Fruit fly (Drosophila melanogaster): ENCODE data around the gene Ir62a.

Ir62a gene

DNA sequence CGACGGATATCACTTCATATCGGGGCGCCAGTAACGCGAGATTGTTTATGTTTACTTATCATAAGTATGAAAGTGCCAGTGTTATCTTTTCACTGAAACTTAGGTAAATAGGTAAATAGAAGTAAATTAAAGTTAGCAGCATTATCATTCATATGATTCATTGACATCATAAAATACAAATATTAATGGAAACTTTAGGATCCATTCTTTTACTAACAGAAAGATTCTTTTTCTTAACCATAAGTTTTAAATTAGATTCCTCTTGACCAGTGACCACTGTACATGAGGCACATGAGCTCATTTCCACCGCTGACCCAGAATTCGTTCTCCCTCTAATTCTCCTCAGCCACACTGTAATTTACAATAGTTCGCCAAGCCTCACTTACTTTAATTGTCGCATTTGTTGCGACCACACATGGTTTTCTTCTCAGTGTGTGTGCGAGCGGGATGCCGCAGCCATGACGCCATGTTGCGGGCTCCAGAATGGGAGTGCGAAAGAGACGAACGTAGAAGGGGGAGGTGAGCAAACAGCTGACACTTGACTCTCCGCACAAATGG lies 47.4 kb upstream of the Ir62a start (continued):
- TF ChIP-seq Kr (GFP tag; optimal IDR thresholded peaks at IDR 0.05), result no peak
- TF ChIP-seq unpg (GFP tag; optimal IDR thresholded peaks at IDR 0.05), result peak; percentile 48
- TF ChIP-seq CG11456 (GFP tag; IDR thresholded peaks at IDR 0.05), result 0 out of 3 replicates have a peak, but pooled peaks have one; percentile 41
- no peak for TF ChIP-seq Ssrp (tag; optimal IDR thresholded peaks at IDR 0.05)
- peak; percentile 49 for TF ChIP-seq Rfx (GFP tag; IDR thresholded peaks at IDR 0.05)
- TF ChIP-seq Ravus (GFP tag; IDR thresholded peaks at IDR 0.05), result no peak
- no peak for TF ChIP-seq sima (GFP tag; optimal IDR thresholded peaks at IDR 0.05)
- TF ChIP-seq CG7987 (GFP tag; optimal IDR thresholded peaks at IDR 0.05), result no peak
- TF ChIP-seq chn (GFP tag; optimal IDR thresholded peaks at IDR 0.05), result no peak
- no peak for TF ChIP-seq Bdp1 (GFP tag; optimal IDR thresholded peaks at IDR 0.05)
- TF ChIP-seq CG32767 (GFP tag; IDR thresholded peaks at IDR 0.05), result no peak
- TF ChIP-seq Atf3 (GFP tag; optimal IDR thresholded peaks at IDR 0.05), result peak; percentile 32
- no peak for TF ChIP-seq CG12219 (GFP tag; optimal IDR thresholded peaks at IDR 0.05)
- no peak for TF ChIP-seq CG4617 (GFP tag; optimal IDR thresholded peaks at IDR 0.05; ENCODE audit: borderline replicate concordance)
- no peak for TF ChIP-seq psq (GFP tag; optimal IDR thresholded peaks at IDR 0.05)
- TF ChIP-seq Dad (GFP tag; optimal IDR thresholded peaks at IDR 0.05), result no peak
- TF ChIP-seq ac (GFP tag; optimal IDR thresholded peaks at IDR 0.05), result no peak
- TF ChIP-seq MESR4 (GFP tag; optimal IDR thresholded peaks at IDR 0.05), result no peak
- no peak for TF ChIP-seq CG17912 (GFP tag; optimal IDR thresholded peaks at IDR 0.05)
- TF ChIP-seq onecut (GFP tag; IDR thresholded peaks at IDR 0.05), result peak; percentile 25; the same call in 1 of the 2 replicates
- TF ChIP-seq gce (GFP tag; IDR thresholded peaks at IDR 0.05), result no peak
- TF ChIP-seq nerfin-1 (tag; optimal IDR thresholded peaks at IDR 0.05), result no peak
- no peak for TF ChIP-seq dm (GFP tag; optimal IDR thresholded peaks at IDR 0.05)
- TF ChIP-seq CG4424 (GFP tag; optimal IDR thresholded peaks at IDR 0.05), result peak; percentile 61
- TF ChIP-seq Rx (GFP tag; IDR thresholded peaks at IDR 0.05), result no peak
- TF ChIP-seq CG10321 (GFP tag; IDR thresholded peaks at IDR 0.05), result no peak
- peak; percentile 45 for TF ChIP-seq CG9727 (GFP tag; optimal IDR thresholded peaks at IDR 0.05)
- peak; percentile 18 for TF ChIP-seq shn (GFP tag; optimal IDR thresholded peaks at IDR 0.05)
- no peak for TF ChIP-seq CG17829 (tag; optimal IDR thresholded peaks at IDR 0.05)
- peak; percentile 69 for TF ChIP-seq BtbVII (GFP tag; optimal IDR thresholded peaks at IDR 0.05)
- no peak for TF ChIP-seq CG9876 (GFP tag; optimal IDR thresholded peaks at IDR 0.05)
- peak; percentile 31 for TF ChIP-seq CG12659 (GFP tag; optimal IDR thresholded peaks at IDR 0.05)
- TF ChIP-seq CG34422 (GFP tag; IDR thresholded peaks at IDR 0.05), result no peak
- TF ChIP-seq kni (GFP tag; optimal IDR thresholded peaks at IDR 0.05), result no peak
- peak; percentile 68 for TF ChIP-seq CG2678 (tag; optimal IDR thresholded peaks at IDR 0.05)
- no peak for TF ChIP-seq CG31388 (GFP tag; optimal IDR thresholded peaks at IDR 0.05)
- peak; percentile 33 for TF ChIP-seq Camta (GFP tag; optimal IDR thresholded peaks at IDR 0.05)
- TF ChIP-seq hb (GFP tag; IDR thresholded peaks at IDR 0.05; ENCODE audit: partially characterized antibody), result no peak
- TF ChIP-seq D19A (tag; optimal IDR thresholded peaks at IDR 0.05), result peak; percentile 30
- no peak for TF ChIP-seq mam (GFP tag; optimal IDR thresholded peaks at IDR 0.05)
- no peak for TF ChIP-seq ERR (GFP tag; optimal IDR thresholded peaks at IDR 0.05)
- TF ChIP-seq CG5953 (GFP tag; IDR thresholded peaks at IDR 0.05), result no peak
- TF ChIP-seq CG7556 (GFP tag; optimal IDR thresholded peaks at IDR 0.05), result peak; percentile 19
- TF ChIP-seq CG12071 (GFP tag; optimal IDR thresholded peaks at IDR 0.05), result peak; percentile 14
- TF ChIP-seq Dbx (GFP tag; IDR thresholded peaks at IDR 0.05), result no peak
- TF ChIP-seq TFAM (GFP tag; optimal IDR thresholded peaks at IDR 0.05), result no peak
- no peak for TF ChIP-seq lov (optimal IDR thresholded peaks at IDR 0.05)
- 0 out of 3 replicates have a peak, but pooled peaks have one; percentile 57 for TF ChIP-seq lov (GFP tag; IDR thresholded peaks at IDR 0.05)
- no peak for TF ChIP-seq twi (tag; optimal IDR thresholded peaks at IDR 0.05)
- TF ChIP-seq CG31224 (GFP tag; IDR thresholded peaks at IDR 0.05), result 0 out of 2 replicates have a peak, but pooled peaks have one; percentile 7
- no peak for TF ChIP-seq Abd-B (GFP tag; optimal IDR thresholded peaks at IDR 0.05)
- TF ChIP-seq CG6654 (GFP tag; optimal IDR thresholded peaks at IDR 0.05), result no peak
